Worm (Caenorhabditis elegans): ENCODE results near the gene sdz-38.
A peak's percentile ranks its signal among the peaks of the same experiment; 100 is the strongest.

DNA sequence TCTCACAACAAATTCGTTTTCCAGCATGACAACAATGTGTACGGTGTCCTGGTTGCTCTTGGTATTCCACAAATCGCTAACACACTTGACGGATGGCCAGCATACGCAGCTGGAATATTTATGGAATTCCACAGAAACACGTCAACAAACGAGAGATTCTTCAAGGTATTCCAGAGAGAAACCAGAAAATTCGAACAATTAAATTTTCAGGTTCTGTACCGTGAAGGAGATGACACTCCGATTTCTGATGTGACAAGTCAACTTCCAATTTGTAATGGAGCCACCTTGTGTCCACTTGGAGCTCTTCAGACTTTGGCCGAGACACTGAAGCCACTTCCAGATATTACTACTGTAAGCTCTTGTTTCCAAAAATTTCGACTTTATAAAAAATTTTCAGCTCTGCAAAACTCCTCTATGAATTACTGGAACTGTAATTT lies 47.7 kb downstream of the sdz-38 start:
- TF ChIP-seq ama-1 (optimal IDR thresholded peaks at IDR 0.05) (peak; percentile 63), C34F6.9 (tag; optimal IDR thresholded peaks at IDR 0.05) (no peak), nhr-6 (tag; optimal IDR thresholded peaks at IDR 0.05) (peak; percentile 44), blmp-1 (tag; optimal IDR thresholded peaks at IDR 0.05; ENCODE audit: insufficient read depth) (no peak), aly-2 (tag; optimal IDR thresholded peaks at IDR 0.05) (no peak), nhr-77 (tag; optimal IDR thresholded peaks at IDR 0.05) (no peak), lin-11 (tag; optimal IDR thresholded peaks at IDR 0.05) (no peak), ztf-4 (tag; optimal IDR thresholded peaks at IDR 0.05) (no peak), ztf-11 (tag; optimal IDR thresholded peaks at IDR 0.05) (no peak), fos-1 (tag; optimal IDR thresholded peaks at IDR 0.05) (no peak), skn-1 (tag; optimal IDR thresholded peaks at IDR 0.05) (no peak)

Data from whole organism, L2 larva.